Fruit fly (Drosophila melanogaster) whole organism, embryonic: ENCODE measurements around the gene CG16953.

Experiments used
- Atf-2 ChIP-seq: fragments of 200-800 bp; sonication (Bioruptor generic); optimal IDR thresholded peaks from 2 replicates; lab custom pipeline; 2016; ENCODE audit warnings: missing biosample characterization, missing genetic modification characterization
- BEAF-32 ChIP-seq: fragments of 200-800 bp; sonication (Bioruptor generic); optimal IDR thresholded peaks from 3 replicates; lab custom pipeline; 2017; ENCODE audit warnings: missing biosample characterization, missing genetic modification characterization, mild to moderate bottlenecking, moderate library complexity, missing genetic modification reagents
- C15 ChIP-seq: fragments of 200-800 bp; sonication (Bioruptor generic); IDR thresholded peaks from 3 replicates; pipeline ENCODE4 v1.3.6; 2022; ENCODE audit warnings: missing biosample characterization, missing genetic modification characterization
- CG10654 ChIP-seq: fragments of 200-800 bp; sonication (Bioruptor generic); optimal IDR thresholded peaks from 2 replicates; lab custom pipeline; 2016; ENCODE audit warnings: missing biosample characterization, missing genetic modification characterization
- CG11093 ChIP-seq: fragments of 200-800 bp; sonication (Bioruptor generic); IDR thresholded peaks from 3 replicates; pipeline ENCODE4 v1.3.6; 2022; ENCODE audit warnings: missing biosample characterization, missing genetic modification characterization
- CG12104 ChIP-seq: fragments of 200-800 bp; sonication (Bioruptor generic); optimal IDR thresholded peaks from 3 replicates; lab custom pipeline; 2016; ENCODE audit warnings: missing biosample characterization, missing genetic modification characterization
- CG12659 ChIP-seq: fragments of 200-800 bp; sonication (Bioruptor generic); optimal IDR thresholded peaks from 3 replicates; lab custom pipeline; 2017; ENCODE audit warnings: mild to moderate bottlenecking, missing biosample characterization, missing genetic modification reagents, missing genetic modification characterization
- CG13287 ChIP-seq: fragments of 200-800 bp; sonication (Bioruptor generic); IDR thresholded peaks from 2 replicates; pipeline ENCODE4 v1.3.6; 2022; ENCODE audit warnings: missing biosample characterization, missing genetic modification characterization; ENCODE audit not compliant: partially characterized antibody
- CG13424 ChIP-seq: fragments of 200-800 bp; sonication (Bioruptor generic); optimal IDR thresholded peaks from 2 replicates; lab custom pipeline; 2019; ENCODE audit warnings: missing biosample characterization, mild to moderate bottlenecking, missing genetic modification characterization, moderate library complexity
- CG13775 ChIP-seq: fragments of 200-800 bp; sonication (Bioruptor generic); optimal IDR thresholded peaks from 3 replicates; lab custom pipeline; 2017; ENCODE audit warnings: missing biosample characterization, mild to moderate bottlenecking, missing genetic modification characterization
- CG13894 ChIP-seq: fragments of 200-800 bp; sonication (Bioruptor generic); optimal IDR thresholded peaks from 3 replicates; lab custom pipeline; 2018; ENCODE audit warnings: missing biosample characterization, mild to moderate bottlenecking, missing genetic modification characterization, moderate library complexity
- CG14965 ChIP-seq: fragments of 200-800 bp; sonication (Bioruptor generic); optimal IDR thresholded peaks from 2 replicates; lab custom pipeline; 2016; ENCODE audit warnings: missing biosample characterization, missing genetic modification characterization, borderline replicate concordance
- CG17328 ChIP-seq: fragments of 200-800 bp; sonication (Bioruptor generic); IDR thresholded peaks from 2 replicates; pipeline ENCODE4 v1.3.6; 2022; ENCODE audit warnings: missing biosample characterization, missing genetic modification characterization
- CG17359 ChIP-seq: fragments of 200-800 bp; sonication (Bioruptor generic); optimal IDR thresholded peaks from 3 replicates; lab custom pipeline; 2018; ENCODE audit warnings: missing biosample characterization, mild to moderate bottlenecking, missing genetic modification characterization, moderate library complexity
- CG17568 ChIP-seq: fragments of 200-800 bp; sonication (Bioruptor generic); optimal IDR thresholded peaks from 2 replicates; lab custom pipeline; 2018; ENCODE audit warnings: missing biosample characterization, mild to moderate bottlenecking, missing genetic modification characterization, moderate library complexity
- CG31365 ChIP-seq: fragments of 200-800 bp; sonication (Bioruptor generic); optimal IDR thresholded peaks from 2 replicates; lab custom pipeline; 2018; ENCODE audit warnings: missing biosample characterization, mild to moderate bottlenecking, missing genetic modification characterization
- CG3726 ChIP-seq: fragments of 200-800 bp; sonication (Bioruptor generic); IDR thresholded peaks from 3 replicates; pipeline ENCODE4, ENCODE4 v1.3.6; 2022; ENCODE audit warnings: missing biosample characterization, missing genetic modification characterization
- CG4424 ChIP-seq: fragments of 200-800 bp; sonication (Bioruptor generic); optimal IDR thresholded peaks from 3 replicates; lab custom pipeline; 2016; ENCODE audit warnings: missing biosample characterization, missing genetic modification characterization
- CG4820 ChIP-seq: fragments of 200-800 bp; sonication (Bioruptor generic); optimal IDR thresholded peaks from 3 replicates; lab custom pipeline; 2016; ENCODE audit warnings: missing biosample characterization, missing genetic modification characterization
- CG5953 ChIP-seq: fragments of 200-800 bp; sonication (Bioruptor generic); IDR thresholded peaks from 2 replicates; pipeline ENCODE4 v1.3.6; 2022; ENCODE audit warnings: missing biosample characterization, missing genetic modification characterization
- CG6254 ChIP-seq: fragments of 200-800 bp; sonication (Bioruptor generic); optimal IDR thresholded peaks from 3 replicates; lab custom pipeline; 2017; ENCODE audit warnings: mild to moderate bottlenecking, missing biosample characterization, missing genetic modification reagents, missing genetic modification characterization
- CG6765 ChIP-seq: fragments of 200-800 bp; sonication (Bioruptor generic); optimal IDR thresholded peaks from 3 replicates; lab custom pipeline; 2017; ENCODE audit warnings: missing biosample characterization, mild to moderate bottlenecking, missing genetic modification characterization
- CG7786 ChIP-seq: fragments of 200-800 bp; sonication (Bioruptor generic); optimal IDR thresholded peaks from 2 replicates; lab custom pipeline; 2016; ENCODE audit warnings: missing biosample characterization, missing genetic modification characterization
- CG8924 ChIP-seq: fragments of 200-800 bp; optimal IDR thresholded peaks from 3 replicates; lab custom pipeline; 2019; ENCODE audit warnings: missing biosample characterization, mild to moderate bottlenecking, missing genetic modification characterization, moderate library complexity
- Dref ChIP-seq: fragments of 200-800 bp; sonication (Bioruptor generic); IDR thresholded peaks from 2 replicates; pipeline ENCODE4 v1.3.6; 2022; ENCODE audit warnings: missing biosample characterization, missing genetic modification characterization
- Gug ChIP-seq: fragments of 200-800 bp; sonication (Bioruptor generic); IDR thresholded peaks from 4 replicates; pipeline ENCODE4 v1.3.6; 2022; ENCODE audit warnings: missing biosample characterization, missing genetic modification characterization
- HLH54F ChIP-seq: fragments of 200-800 bp; sonication (Bioruptor generic); optimal IDR thresholded peaks from 3 replicates; lab custom pipeline; 2016; ENCODE audit warnings: missing biosample characterization, missing genetic modification characterization
- Hr78 ChIP-seq, 2 experiments: fragments of 200-800 bp in 1 of 2; fragments of >200 bp in 1 of 2; sonication (Bioruptor generic) in 1 of 2; optimal IDR thresholded peaks; 2 replicates each; lab custom pipeline; 2017 to 2019; ENCODE audit warnings: missing biosample characterization in 2 of 2, missing genetic modification characterization in 2 of 2, mild to moderate bottlenecking in 1 of 2, moderate library complexity in 1 of 2
- Lim3 ChIP-seq: fragments of 200-800 bp; sonication (Bioruptor generic); IDR thresholded peaks from 2 replicates; pipeline ENCODE4 v1.3.6; 2022; ENCODE audit warnings: missing biosample characterization, missing genetic modification characterization
- Lpt ChIP-seq: fragments of >200 bp; optimal IDR thresholded peaks from 2 replicates; lab custom pipeline; 2018; ENCODE audit warnings: missing biosample characterization, missing genetic modification characterization
- MBD-R2 ChIP-seq: fragments of 200-800 bp; sonication (Bioruptor generic); IDR thresholded peaks from 2 replicates; pipeline ENCODE4 v1.3.6; 2022; ENCODE audit warnings: missing biosample characterization, missing genetic modification characterization
- Oaz ChIP-seq: fragments of 200-800 bp; sonication (Bioruptor generic); IDR thresholded peaks from 2 replicates; pipeline ENCODE4 v1.3.6; 2022; ENCODE audit warnings: missing biosample characterization, missing genetic modification characterization
- Ptx1 ChIP-seq: fragments of 200-800 bp; sonication (Bioruptor generic); IDR thresholded peaks from 2 replicates; pipeline ENCODE4 v1.3.6; 2022; ENCODE audit warnings: missing biosample characterization, missing genetic modification characterization
- Ssrp ChIP-seq: fragments of 200-800 bp; sonication (Bioruptor generic); optimal IDR thresholded peaks from 2 replicates; lab custom pipeline; 2018; ENCODE audit warnings: missing biosample characterization, mild to moderate bottlenecking, missing genetic modification characterization, moderate library complexity
- amos ChIP-seq: fragments of 200-800 bp; sonication (Bioruptor generic); IDR thresholded peaks from 2 replicates; pipeline ENCODE4 v1.3.6; 2022; ENCODE audit warnings: missing biosample characterization, missing genetic modification characterization; ENCODE audit not compliant: partially characterized antibody
- aop ChIP-seq: fragments of 200-800 bp; sonication (Bioruptor generic); IDR thresholded peaks from 2 replicates; pipeline ENCODE4 v1.3.6; 2022; ENCODE audit warnings: missing biosample characterization, missing genetic modification characterization
- chm ChIP-seq: fragments of 200-800 bp; sonication (Bioruptor generic); IDR thresholded peaks from 2 replicates; pipeline ENCODE4 v1.3.6; 2022; ENCODE audit warnings: missing biosample characterization, missing genetic modification characterization
- da ChIP-seq: fragments of 200-800 bp; sonication (Bioruptor generic); optimal IDR thresholded peaks from 2 replicates; lab custom pipeline; 2016; ENCODE audit warnings: missing biosample characterization, missing genetic modification characterization
- esg ChIP-seq: fragments of 200-800 bp; sonication (Bioruptor generic); conservative IDR thresholded peaks from 2 replicates; pipeline ENCODE4 v1.3.6; 2022; ENCODE audit warnings: missing biosample characterization, missing genetic modification characterization
- gsb ChIP-seq: fragments of 200-800 bp; sonication (Bioruptor generic); IDR thresholded peaks from 2 replicates; pipeline ENCODE4 v1.3.6; 2022; ENCODE audit warnings: missing biosample characterization, missing genetic modification characterization
- ham ChIP-seq: fragments of 200-800 bp; sonication (Bioruptor generic); IDR thresholded peaks from 2 replicates; pipeline ENCODE4 v1.3.6; 2022; ENCODE audit warnings: missing biosample characterization, missing genetic modification characterization
- jumu ChIP-seq: fragments of 200-800 bp; sonication (Bioruptor generic); optimal IDR thresholded peaks from 3 replicates; lab custom pipeline; 2016; ENCODE audit warnings: missing biosample characterization, missing genetic modification characterization
- lov ChIP-seq, 2 experiments: fragments of 200-800 bp in 1 of 2; fragments of >200 bp in 1 of 2; sonication (Bioruptor generic) in 1 of 2; IDR thresholded peaks in 1 of 2; optimal IDR thresholded peaks in 1 of 2; 2 replicates in 1 of 2; 3 replicates in 1 of 2; pipeline versions ENCODE4 v1.3.6 to Lab custom; 2017 to 2022; ENCODE audit warnings: missing biosample characterization in 1 of 2, missing genetic modification characterization in 1 of 2
- nerfin-1 ChIP-seq: fragments of 200-800 bp; sonication (Bioruptor generic); optimal IDR thresholded peaks from 3 replicates; lab custom pipeline; 2019; ENCODE audit warnings: missing biosample characterization, mild to moderate bottlenecking, missing genetic modification characterization, moderate library complexity
- oc ChIP-seq: fragments of 200-800 bp; sonication (Bioruptor generic); optimal IDR thresholded peaks from 2 replicates; lab custom pipeline; 2018; ENCODE audit warnings: missing biosample characterization, mild to moderate bottlenecking, missing genetic modification characterization, moderate library complexity
- pita ChIP-seq: fragments of 200-800 bp; sonication (Bioruptor generic); optimal IDR thresholded peaks from 2 replicates; lab custom pipeline; 2017; ENCODE audit warnings: missing biosample characterization, mild to moderate bottlenecking, missing genetic modification characterization
- stc ChIP-seq: fragments of 200-800 bp; sonication (Bioruptor generic); IDR thresholded peaks from 2 replicates; pipeline ENCODE4 v1.3.6; 2022; ENCODE audit warnings: missing biosample characterization, missing genetic modification characterization
- sug ChIP-seq: fragments of 200-800 bp; optimal IDR thresholded peaks from 2 replicates; lab custom pipeline; 2019; ENCODE audit warnings: missing biosample characterization, mild to moderate bottlenecking, missing genetic modification characterization, moderate library complexity
- tio ChIP-seq: fragments of 200-800 bp; sonication (Bioruptor generic); optimal IDR thresholded peaks from 2 replicates; lab custom pipeline; 2017; ENCODE audit warnings: missing biosample characterization, missing genetic modification characterization, inconsistent platforms
- yki ChIP-seq: fragments of >200 bp; optimal IDR thresholded peaks from 3 replicates; lab custom pipeline; 2018
- zfh2 ChIP-seq: fragments of 200-800 bp; sonication (Bioruptor generic); optimal IDR thresholded peaks from 2 replicates; lab custom pipeline; 2016; ENCODE audit warnings: missing biosample characterization, missing genetic modification characterization

The CG16953 gene

dm6 chr3R:20574535-20574980 is 11.1 kb downstream of the CG16953 start (continued):
- TF ChIP-seq Lpt (GFP tag; lab: Kevin White, UChicago) (no peak), BEAF-32 (no peak), CG17359 (tag; lab: Kevin White, UChicago) (no peak), CG12104 (GFP tag; lab: Kevin White, UChicago) (no peak), CG14965 (GFP tag; lab: Kevin White, UChicago) (no peak), aop (no peak), amos (peak; percentile 39; the same call in 1 of the 2 replicates), zfh2 (GFP tag; lab: Kevin White, UChicago) (no peak), CG17328 (GFP tag; lab: Robert Waterston, UW) (no peak), nerfin-1 (no peak), chm (GFP tag; lab: Robert Waterston, UW) (peak; percentile 62), ham (no peak), CG4424 (no peak), MBD-R2 (GFP tag; lab: Robert Waterston, UW) (peak; percentile 30; the same call in 1 of the 2 replicates), C15 (GFP tag; lab: Robert Waterston, UW) (no peak), tio (GFP tag; lab: Kevin White, UChicago) (no peak), lov (optimal IDR thresholded peaks at IDR 0.05; lab: Kevin White, UChicago) (no peak), lov (GFP tag; IDR thresholded peaks at IDR 0.05; lab: Robert Waterston, UW) (0 out of 3 replicates have a peak, but pooled peaks have one; percentile 55), CG6254 (GFP tag; lab: Kevin White, UChicago) (no peak), CG12659 (GFP tag; lab: Kevin White, UChicago) (no peak), Lim3 (GFP tag; lab: Robert Waterston, UW) (no peak), CG13424 (tag; lab: Kevin White, UChicago) (no peak), esg (GFP tag; lab: Robert Waterston, UW) (no peak), Oaz (GFP tag; lab: Robert Waterston, UW) (no peak), jumu (GFP tag; lab: Kevin White, UChicago) (peak; percentile 13), pita (GFP tag; lab: Kevin White, UChicago) (no peak), CG8924 (tag; lab: Kevin White, UChicago) (peak; percentile 12), CG5953 (GFP tag; lab: Robert Waterston, UW) (no peak), Ssrp (tag; lab: Kevin White, UChicago) (no peak), Gug (no peak), Ptx1 (GFP tag; lab: Robert Waterston, UW) (no peak), CG7786 (GFP tag; lab: Kevin White, UChicago) (no peak), CG6765 (GFP tag; lab: Kevin White, UChicago) (peak; percentile 43), Dref (no peak), Hr78 (GFP tag; optimal IDR thresholded peaks at IDR 0.05; lab: Kevin White, UChicago) (no peak), CG31365 (no peak), yki (lab: Kevin White, UChicago) (no peak), Atf-2 (GFP tag; lab: Kevin White, UChicago) (no peak), oc (no peak), CG3726 (GFP tag; lab: Robert Waterston, UW) (no peak), HLH54F (no peak), CG13894 (tag; lab: Kevin White, UChicago) (peak; percentile 73), CG10654 (GFP tag; lab: Kevin White, UChicago) (no peak), CG11093 (no peak), stc (no peak), da (GFP tag; lab: Kevin White, UChicago) (no peak), CG13775 (GFP tag; lab: Kevin White, UChicago) (no peak), CG4820 (no peak), gsb (GFP tag; lab: Robert Waterston, UW) (0 out of 2 replicates have a peak, but pooled peaks have one; percentile 8), CG13287 (GFP tag; lab: Robert Waterston, UW) (peak; percentile 31; the same call in 1 of the 2 replicates), CG17568 (GFP tag; lab: Kevin White, UChicago) (no peak), sug (peak; percentile 90)
